Fruit fly (Drosophila melanogaster) whole organism, embryonic: ENCODE results near the gene prtp.
A peak's percentile ranks its signal among the peaks of the same experiment; 100 is the strongest.

ENCODE experiments used
- Ada2b ChIP-seq: fragments of 200-800 bp; sonication (Bioruptor generic); IDR thresholded peaks from 2 replicates; pipeline ENCODE4 v1.3.6; 2022; ENCODE audit warnings: missing biosample characterization, missing genetic modification characterization
- Adf1 ChIP-seq: fragments of 200-800 bp; sonication (Bioruptor generic); IDR thresholded peaks from 2 replicates; pipeline ENCODE4 v1.3.6; 2022; ENCODE audit warnings: missing biosample characterization, missing genetic modification characterization
- B-H2 ChIP-seq: fragments of 200-800 bp; sonication (Bioruptor generic); optimal IDR thresholded peaks from 2 replicates; lab custom pipeline; 2018; ENCODE audit warnings: missing biosample characterization, mild to moderate bottlenecking, missing genetic modification characterization
- Blimp-1 ChIP-seq: fragments of 200-800 bp; sonication (Bioruptor generic); optimal IDR thresholded peaks from 3 replicates; lab custom pipeline; 2018; ENCODE audit warnings: missing biosample characterization, missing genetic modification characterization, mild to moderate bottlenecking, moderate library complexity, missing genetic modification reagents
- CG11085 ChIP-seq: fragments of 200-800 bp; sonication (Bioruptor generic); IDR thresholded peaks from 2 replicates; pipeline ENCODE4 v1.3.6; 2022; ENCODE audit warnings: missing biosample characterization, missing genetic modification characterization
- CG11456 ChIP-seq: fragments of 200-800 bp; sonication (Bioruptor generic); IDR thresholded peaks from 3 replicates; pipeline ENCODE4 v1.3.6; 2022; ENCODE audit warnings: missing biosample characterization, missing genetic modification characterization
- CG11504 ChIP-seq: fragments of 200-800 bp; sonication (Bioruptor generic); optimal IDR thresholded peaks from 3 replicates; lab custom pipeline; 2019; ENCODE audit warnings: missing biosample characterization, mild to moderate bottlenecking, missing genetic modification characterization, moderate library complexity
- CG12391 ChIP-seq: fragments of 200-800 bp; sonication (Bioruptor generic); optimal IDR thresholded peaks from 3 replicates; lab custom pipeline; 2018; ENCODE audit warnings: missing biosample characterization, mild to moderate bottlenecking, missing genetic modification characterization, moderate library complexity
- CG14710 ChIP-seq: fragments of 200-800 bp; sonication (Bioruptor generic); optimal IDR thresholded peaks from 3 replicates; lab custom pipeline; 2019; ENCODE audit warnings: missing biosample characterization, mild to moderate bottlenecking, missing genetic modification characterization, moderate library complexity
- CG17359 ChIP-seq: fragments of 200-800 bp; sonication (Bioruptor generic); optimal IDR thresholded peaks from 3 replicates; lab custom pipeline; 2018; ENCODE audit warnings: missing biosample characterization, mild to moderate bottlenecking, missing genetic modification characterization, moderate library complexity
- CG2712 ChIP-seq: fragments of 200-800 bp; optimal IDR thresholded peaks from 3 replicates; lab custom pipeline; 2019; ENCODE audit warnings: missing biosample characterization, mild to moderate bottlenecking, missing genetic modification characterization, moderate library complexity
- CG30020 ChIP-seq: fragments of 200-800 bp; optimal IDR thresholded peaks from 2 replicates; lab custom pipeline; 2019; ENCODE audit warnings: missing biosample characterization, mild to moderate bottlenecking, missing genetic modification characterization, moderate library complexity
- CG30403 ChIP-seq: fragments of 200-800 bp; sonication (Bioruptor generic); optimal IDR thresholded peaks from 3 replicates; lab custom pipeline; 2016; ENCODE audit warnings: missing biosample characterization, missing genetic modification characterization
- CG34224 ChIP-seq: fragments of 200-800 bp; sonication (Bioruptor generic); IDR thresholded peaks from 3 replicates; pipeline ENCODE4 v1.3.6; 2022; ENCODE audit warnings: missing biosample characterization, missing genetic modification characterization; ENCODE audit not compliant: partially characterized antibody
- CG3847 ChIP-seq: fragments of 200-800 bp; sonication (Bioruptor generic); IDR thresholded peaks from 2 replicates; pipeline ENCODE4 v1.3.6; 2022; ENCODE audit warnings: missing biosample characterization, missing genetic modification characterization
- CG6854 ChIP-seq: fragments of 200-800 bp; sonication (Bioruptor generic); optimal IDR thresholded peaks from 3 replicates; lab custom pipeline; 2017; ENCODE audit warnings: missing biosample characterization, mild to moderate bottlenecking, missing genetic modification characterization
- CG7928 ChIP-seq: fragments of 200-800 bp; sonication (Bioruptor generic); optimal IDR thresholded peaks from 2 replicates; lab custom pipeline; 2017; ENCODE audit warnings: missing biosample characterization, mild to moderate bottlenecking, missing genetic modification characterization
- CG8388 ChIP-seq: fragments of 200-800 bp; sonication (Bioruptor generic); optimal IDR thresholded peaks from 2 replicates; lab custom pipeline; 2019; ENCODE audit warnings: missing biosample characterization, mild to moderate bottlenecking, missing genetic modification characterization, moderate library complexity
- CG8765 ChIP-seq: fragments of 200-800 bp; sonication (Bioruptor generic); IDR thresholded peaks from 2 replicates; pipeline ENCODE4 v1.3.6; 2022; ENCODE audit warnings: missing biosample characterization, missing genetic modification characterization
- CG9817 ChIP-seq: fragments of 200-800 bp; sonication (Bioruptor generic); optimal IDR thresholded peaks from 2 replicates; lab custom pipeline; 2018; ENCODE audit warnings: missing biosample characterization, mild to moderate bottlenecking, missing genetic modification characterization, moderate library complexity
- CkIIα-i1 ChIP-seq: fragments of 200-800 bp; sonication (Bioruptor generic); IDR thresholded peaks from 2 replicates; pipeline ENCODE4 v1.3.6; 2022; ENCODE audit warnings: missing biosample characterization, missing genetic modification characterization
- D19B ChIP-seq: fragments of 200-800 bp; sonication (Bioruptor generic); optimal IDR thresholded peaks from 2 replicates; lab custom pipeline; 2017; ENCODE audit warnings: missing biosample characterization, mild to moderate bottlenecking, missing genetic modification characterization
- Doc2 ChIP-seq: fragments of 200-800 bp; sonication (Bioruptor generic); IDR thresholded peaks from 2 replicates; pipeline ENCODE4 v1.3.6; 2022; ENCODE audit warnings: missing biosample characterization, missing genetic modification characterization
- Dp ChIP-seq: fragments of 200-800 bp; sonication (Bioruptor generic); optimal IDR thresholded peaks from 2 replicates; lab custom pipeline; 2018; ENCODE audit warnings: missing biosample characterization, mild to moderate bottlenecking, missing genetic modification characterization, moderate library complexity
- Ets97D ChIP-seq: fragments of 200-800 bp; sonication (Bioruptor generic); optimal IDR thresholded peaks from 3 replicates; lab custom pipeline; 2016; ENCODE audit warnings: missing biosample characterization, missing genetic modification characterization
- HLH3B ChIP-seq: fragments of 200-800 bp; sonication (Bioruptor generic); IDR thresholded peaks from 2 replicates; pipeline ENCODE4 v1.3.6; 2022; ENCODE audit warnings: missing biosample characterization, missing genetic modification characterization
- HLH54F ChIP-seq: fragments of 200-800 bp; sonication (Bioruptor generic); optimal IDR thresholded peaks from 3 replicates; lab custom pipeline; 2016; ENCODE audit warnings: missing biosample characterization, missing genetic modification characterization
- Hr39 ChIP-seq: fragments of >200 bp; optimal IDR thresholded peaks from 2 replicates; lab custom pipeline; 2017
- Mes4 ChIP-seq: fragments of 200-800 bp; sonication (Bioruptor generic); optimal IDR thresholded peaks from 2 replicates; lab custom pipeline; 2016; ENCODE audit warnings: missing biosample characterization, missing genetic modification characterization
- Opbp ChIP-seq: fragments of 200-800 bp; sonication (Bioruptor generic); IDR thresholded peaks from 3 replicates; pipeline ENCODE4 v1.3.6; 2022; ENCODE audit warnings: missing biosample characterization, missing genetic modification characterization; ENCODE audit not compliant: partially characterized antibody
- Stat92E ChIP-seq, 3 experiments: fragments of >200 bp in 2 of 3; fragments of 200-800 bp in 1 of 3; sonication (Bioruptor generic) in 1 of 3; optimal IDR thresholded peaks; 2 replicates each; lab custom pipeline; 2017 to 2019; ENCODE audit warnings: missing biosample characterization in 3 of 3, missing genetic modification characterization in 3 of 3, mild to moderate bottlenecking in 1 of 3, moderate library complexity in 1 of 3
- Vsx1 ChIP-seq: fragments of 200-800 bp; sonication (Bioruptor generic); optimal IDR thresholded peaks from 2 replicates; lab custom pipeline; 2017; ENCODE audit warnings: missing biosample characterization, mild to moderate bottlenecking, missing genetic modification characterization, missing genetic modification reagents
- br ChIP-seq: fragments of >200 bp; optimal IDR thresholded peaks from 2 replicates; lab custom pipeline; 2017
- corto ChIP-seq: fragments of 200-800 bp; sonication (Bioruptor generic); optimal IDR thresholded peaks from 2 replicates; lab custom pipeline; 2016; ENCODE audit warnings: missing biosample characterization, mild to moderate bottlenecking, missing genetic modification characterization, moderate library complexity
- eyg ChIP-seq: fragments of 200-800 bp; sonication (Bioruptor generic); optimal IDR thresholded peaks from 3 replicates; lab custom pipeline; 2016; ENCODE audit warnings: missing biosample characterization, missing genetic modification characterization
- ftz-f1 ChIP-seq: fragments of 200-800 bp; sonication (Bioruptor generic); optimal IDR thresholded peaks from 2 replicates; lab custom pipeline; 2016; ENCODE audit warnings: missing biosample characterization, missing genetic modification characterization
- gro ChIP-seq: fragments of 200-800 bp; sonication (Bioruptor generic); optimal IDR thresholded peaks from 2 replicates; lab custom pipeline; 2016; ENCODE audit warnings: missing biosample characterization, missing genetic modification characterization
- hb ChIP-seq: fragments of 200-800 bp; sonication (Bioruptor generic); IDR thresholded peaks from 3 replicates; pipeline ENCODE4 v1.3.6; 2022; ENCODE audit warnings: missing biosample characterization, missing genetic modification characterization; ENCODE audit not compliant: partially characterized antibody
- hkb ChIP-seq, 2 experiments: fragments of 200-800 bp in 1 of 2; fragments of >200 bp in 1 of 2; sonication (Bioruptor generic) in 1 of 2; IDR thresholded peaks in 1 of 2; optimal IDR thresholded peaks in 1 of 2; 2 replicates each; pipeline versions ENCODE4 v1.3.6 to Lab custom; 2017 to 2022; ENCODE audit warnings: missing biosample characterization in 1 of 2, missing genetic modification characterization in 1 of 2
- mirr ChIP-seq: fragments of 200-800 bp; sonication (Bioruptor generic); optimal IDR thresholded peaks from 3 replicates; lab custom pipeline; 2018; ENCODE audit warnings: missing biosample characterization, mild to moderate bottlenecking, missing genetic modification characterization
- pnt ChIP-seq: fragments of 200-800 bp; sonication (Bioruptor generic); optimal IDR thresholded peaks from 3 replicates; lab custom pipeline; 2016; ENCODE audit warnings: missing biosample characterization, missing genetic modification characterization
- prd ChIP-seq, 3 experiments: fragments of >200 bp in 2 of 3; fragments of 200-800 bp in 1 of 3; sonication (Bioruptor generic) in 1 of 3; optimal IDR thresholded peaks in 2 of 3; IDR thresholded peaks in 1 of 3; 2 replicates in 2 of 3; 3 replicates in 1 of 3; pipeline versions ENCODE4 v1.3.6 to Lab custom; 2017 to 2022; ENCODE audit warnings: missing biosample characterization in 1 of 3, missing genetic modification characterization in 1 of 3
- psq ChIP-seq: fragments of 200-800 bp; sonication (Bioruptor generic); optimal IDR thresholded peaks from 2 replicates; lab custom pipeline; 2017; ENCODE audit warnings: missing biosample characterization, missing genetic modification characterization
- ro ChIP-seq: fragments of 200-800 bp; sonication (Bioruptor generic); IDR thresholded peaks from 2 replicates; pipeline ENCODE4 v1.3.6; 2022; ENCODE audit warnings: missing biosample characterization, missing genetic modification characterization
- salm ChIP-seq: fragments of 200-800 bp; sonication (Bioruptor generic); optimal IDR thresholded peaks from 2 replicates; lab custom pipeline; 2018; ENCODE audit warnings: missing biosample characterization, mild to moderate bottlenecking, missing genetic modification characterization
- sna ChIP-seq: fragments of 200-800 bp; sonication (Bioruptor generic); IDR thresholded peaks from 2 replicates; pipeline ENCODE4 v1.3.6; 2022; ENCODE audit warnings: missing biosample characterization, missing genetic modification characterization; ENCODE audit not compliant: partially characterized antibody
- usp ChIP-seq: fragments of >200 bp; optimal IDR thresholded peaks from 2 replicates; lab custom pipeline; 2017; ENCODE audit warnings: missing biosample characterization, missing genetic modification characterization
- zen2 ChIP-seq: fragments of 200-800 bp; sonication (Bioruptor generic); IDR thresholded peaks from 3 replicates; pipeline ENCODE4 v1.3.6; 2022; ENCODE audit warnings: missing biosample characterization, missing genetic modification characterization; ENCODE audit not compliant: partially characterized antibody

Gene prtp

DNA sequence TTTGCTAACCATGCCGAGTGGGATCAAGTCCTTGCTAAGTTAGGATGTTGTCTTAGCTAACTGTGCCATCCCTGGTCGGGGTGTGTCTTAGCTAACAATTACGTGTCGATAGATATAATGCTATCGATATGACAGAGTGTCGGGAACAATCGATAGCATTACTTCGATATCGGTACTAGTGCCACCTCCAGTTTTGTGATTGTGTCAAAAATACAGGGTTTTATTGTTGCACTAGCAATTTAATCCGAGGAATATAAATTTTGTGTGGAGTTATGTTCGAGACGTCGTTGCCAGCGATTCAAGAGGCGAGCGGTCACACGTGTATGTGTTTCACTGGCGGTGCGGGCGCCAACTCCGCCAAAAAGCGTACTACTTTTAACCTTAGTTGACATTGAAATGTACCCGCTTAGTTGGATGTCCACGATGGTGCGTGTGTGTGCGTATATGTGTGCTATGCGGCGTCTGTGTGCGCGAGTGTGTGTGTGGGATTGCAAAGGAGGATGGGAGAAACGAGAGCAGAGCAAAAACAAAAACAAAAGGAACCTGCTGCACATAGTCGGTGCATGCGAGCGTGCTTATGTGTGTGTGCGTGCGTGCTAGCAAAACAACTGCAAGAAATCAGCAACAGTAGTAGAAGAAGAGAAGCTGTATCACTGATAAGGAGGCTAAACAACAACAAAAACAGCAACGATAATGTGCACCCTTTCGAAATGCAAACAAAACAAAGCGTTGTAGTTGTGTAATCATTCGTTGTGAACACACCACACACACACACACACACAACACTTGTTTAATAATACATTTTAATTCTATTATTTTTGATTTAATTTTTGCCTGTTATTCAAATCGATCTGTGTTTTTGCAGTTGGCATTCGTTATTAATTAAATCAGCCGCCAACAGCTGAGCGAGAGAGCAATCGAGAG, 21.3 kb upstream of the prtp start, which contains the start of gene PhKgamma (continued):
- TF ChIP-seq salm (no peak), hkb (optimal IDR thresholded peaks at IDR 0.05; lab: Kevin White, UChicago) (no peak), hkb (GFP tag; IDR thresholded peaks at IDR 0.05; lab: Robert Waterston, UW) (no peak), CG34224 (GFP tag; lab: Robert Waterston, UW) (peak; percentile 85), Hr39 (no peak), pnt (GFP tag; lab: Kevin White, UChicago) (no peak), mirr (no peak), CG11504 (no peak), CG8388 (no peak), B-H2 (GFP tag; lab: Kevin White, UChicago) (peak; percentile 60), HLH54F (no peak), Adf1 (no peak), br (lab: Kevin White, UChicago) (no peak), corto (GFP tag; lab: Kevin White, UChicago) (no peak), zen2 (GFP tag; lab: Robert Waterston, UW) (peak; percentile 87), eyg (GFP tag; lab: Kevin White, UChicago) (no peak), CG3847 (GFP tag; lab: Robert Waterston, UW) (peak; percentile 38), CG30403 (GFP tag; lab: Kevin White, UChicago) (peak; percentile 13), CG9817 (tag; lab: Kevin White, UChicago) (peak; percentile 30), Ets97D (GFP tag; lab: Kevin White, UChicago) (peak; percentile 88), Dp (GFP tag; lab: Kevin White, UChicago) (peak; percentile 63), CG30020 (tag; lab: Kevin White, UChicago) (no peak), CkIIα-i1 (GFP tag; lab: Robert Waterston, UW) (no peak), Opbp (peak; percentile 96), CG7928 (GFP tag; lab: Kevin White, UChicago) (peak; percentile 93), CG2712 (peak; percentile 43), CG14710 (tag; lab: Kevin White, UChicago) (peak; percentile 74), CG12391 (tag; lab: Kevin White, UChicago) (peak; percentile 46), gro (peak; percentile 36), ro (no peak), psq (GFP tag; lab: Kevin White, UChicago) (no peak), Ada2b (GFP tag; lab: Robert Waterston, UW) (no peak), Mes4 (no peak), ftz-f1 (GFP tag; lab: Kevin White, UChicago) (peak; percentile 87), CG11085 (GFP tag; lab: Robert Waterston, UW) (no peak), prd (optimal IDR thresholded peaks at IDR 0.05; lab: Kevin White, UChicago) (no peak), prd (GFP tag; IDR thresholded peaks at IDR 0.05; lab: Robert Waterston, UW) (no peak), CG8765 (GFP tag; lab: Robert Waterston, UW) (no peak), Stat92E (GFP tag; optimal IDR thresholded peaks at IDR 0.05; lab: Kevin White, UChicago) (no peak), HLH3B (GFP tag; lab: Robert Waterston, UW) (no peak), CG11456 (GFP tag; lab: Robert Waterston, UW) (no peak), CG17359 (tag; lab: Kevin White, UChicago) (no peak), usp (GFP tag; lab: Kevin White, UChicago) (no peak), Vsx1 (GFP tag; lab: Kevin White, UChicago) (no peak), Doc2 (no peak), CG6854 (peak; percentile 33), sna (GFP tag; lab: Robert Waterston, UW) (peak; percentile 86), hb (GFP tag; lab: Robert Waterston, UW) (peak; percentile 80), Blimp-1 (GFP tag; lab: Kevin White, UChicago) (no peak), D19B (GFP tag; lab: Kevin White, UChicago) (no peak)
